Worm (Caenorhabditis elegans) whole organism, midembryonic: ENCODE data around the gene Y113G7B.27.

Experiments
- T22C8.4 ChIP-seq: fragments of 200-800 bp; sonication (Bioruptor generic); IDR thresholded peaks from 2 replicates; pipeline ENCODE4 v1.3.6; 2022; ENCODE audit warnings: missing genetic modification characterization, missing compliant biosample characterization
- cog-1 ChIP-seq: sonication (generic microtip); optimal IDR thresholded peaks from 2 replicates; lab custom pipeline; 2016; ENCODE audit warnings: missing genetic modification characterization, missing compliant biosample characterization
- flt-1 ChIP-seq: fragments of 200-800 bp; sonication (Bioruptor generic); IDR thresholded peaks from 2 replicates; pipeline ENCODE4 v1.3.6; 2022; ENCODE audit warnings: missing genetic modification characterization, missing compliant biosample characterization
- klf-2 ChIP-seq: fragments of 200-800 bp; sonication (Bioruptor generic); conservative IDR thresholded peaks from 2 replicates; pipeline ENCODE4 v1.3.6; 2022; ENCODE audit warnings: missing genetic modification reagents, missing genetic modification characterization, missing compliant biosample characterization
- med-1 ChIP-seq: sonication (generic microtip); optimal IDR thresholded peaks from 2 replicates; lab custom pipeline; 2017; ENCODE audit warnings: missing genetic modification characterization, mild to moderate bottlenecking, missing compliant biosample characterization, antibody characterized with exemption, missing genetic modification reagents; ENCODE audit not compliant: insufficient read depth
- ref-1 ChIP-seq: fragments of 200-800 bp; sonication (Bioruptor generic); conservative IDR thresholded peaks from 2 replicates; pipeline ENCODE4 v1.3.6; 2022; ENCODE audit warnings: missing genetic modification reagents, missing genetic modification characterization, missing compliant biosample characterization
- tab-1 ChIP-seq: fragments of 200-800 bp; sonication (Bioruptor generic); IDR thresholded peaks from 2 replicates; pipeline ENCODE4 v1.3.6; 2022; ENCODE audit warnings: missing genetic modification characterization, missing compliant biosample characterization
- ztf-23 ChIP-seq: fragments of 200-800 bp; sonication (Bioruptor generic); IDR thresholded peaks from 2 replicates; pipeline ENCODE4 v1.3.6; 2022; ENCODE audit warnings: missing genetic modification reagents, missing genetic modification characterization, missing compliant biosample characterization
- ztf-29 ChIP-seq: fragments of 200-800 bp; sonication (Bioruptor generic); IDR thresholded peaks from 2 replicates; pipeline ENCODE4 v1.3.6; 2022; ENCODE audit warnings: missing genetic modification reagents, missing genetic modification characterization, missing compliant biosample characterization

The Y113G7B.27 gene

ce11 chrV:20199658-20200057 is 7.0 kb downstream of the Y113G7B.27 start:
- no peak for TF ChIP-seq ztf-23 (GFP tag; lab: Robert Waterston, UW)
- no peak for TF ChIP-seq med-1 (GFP tag; lab: Kevin White, UChicago)
- no peak for TF ChIP-seq ref-1
- no peak for TF ChIP-seq ztf-29 (GFP tag; lab: Robert Waterston, UW)
- no peak for TF ChIP-seq cog-1 (tag; lab: Kevin White, UChicago)
- TF ChIP-seq flt-1 (GFP tag; lab: Robert Waterston, UW): no peak
- no peak for TF ChIP-seq tab-1 (GFP tag; lab: Robert Waterston, UW)
- no peak for TF ChIP-seq T22C8.4 (GFP tag; lab: Robert Waterston, UW)
- no peak for TF ChIP-seq klf-2 (GFP tag; lab: Robert Waterston, UW)

- no peak for TF ChIP-seq med-1 (GFP tag; lab: Kevin White, UChicago)
Observed at ce11 chrV:20201316-20201715, 8.7 kb downstream of the Y113G7B.27 start, which contains the start of gene fbxa-114. Gene fbxa-114, plus strand, starts transcription at chrV:20201616.

- TF ChIP-seq ref-1: no peak
- TF ChIP-seq T22C8.4 (GFP tag; lab: Robert Waterston, UW): no peak
- TF ChIP-seq med-1 (GFP tag; lab: Kevin White, UChicago): no peak
- no peak for TF ChIP-seq cog-1 (tag; lab: Kevin White, UChicago)
- no peak for TF ChIP-seq ztf-23 (GFP tag; lab: Robert Waterston, UW)
- no peak for TF ChIP-seq flt-1 (GFP tag; lab: Robert Waterston, UW)
- no peak for TF ChIP-seq klf-2 (GFP tag; lab: Robert Waterston, UW)
- no peak for TF ChIP-seq tab-1 (GFP tag; lab: Robert Waterston, UW)
- no peak for TF ChIP-seq ztf-29 (GFP tag; lab: Robert Waterston, UW)
Observed at ce11 chrV:20203085-20203484, 10.5 kb downstream of the Y113G7B.27 start, which contains the start of gene fbxa-113. Gene fbxa-113, plus strand, starts transcription at chrV:20203385.

- TF ChIP-seq ztf-29 (GFP tag; lab: Robert Waterston, UW) (no peak), klf-2 (GFP tag; lab: Robert Waterston, UW) (no peak), ztf-23 (GFP tag; lab: Robert Waterston, UW) (no peak), cog-1 (tag; lab: Kevin White, UChicago) (no peak), flt-1 (GFP tag; lab: Robert Waterston, UW) (no peak), med-1 (GFP tag; lab: Kevin White, UChicago) (no peak), tab-1 (GFP tag; lab: Robert Waterston, UW) (no peak), ref-1 (no peak), T22C8.4 (GFP tag; lab: Robert Waterston, UW) (no peak)
Observed at ce11 chrV:20206086-20206485, 13.5 kb downstream of the Y113G7B.27 start, which contains the start of the genes fbxb-59 and srbc-34. Gene fbxb-59, minus strand, starts transcription at chrV:20206186. Gene srbc-34, plus strand, starts transcription at chrV:20206318.

- no peak for TF ChIP-seq tab-1 (GFP tag; lab: Robert Waterston, UW)
- no peak for TF ChIP-seq med-1 (GFP tag; lab: Kevin White, UChicago)
- no peak for TF ChIP-seq klf-2 (GFP tag; lab: Robert Waterston, UW)
- TF ChIP-seq cog-1 (tag; lab: Kevin White, UChicago): no peak
- TF ChIP-seq ref-1: no peak
- TF ChIP-seq ztf-29 (GFP tag; lab: Robert Waterston, UW): no peak
- no peak for TF ChIP-seq ztf-23 (GFP tag; lab: Robert Waterston, UW)
- no peak for TF ChIP-seq flt-1 (GFP tag; lab: Robert Waterston, UW)
- TF ChIP-seq T22C8.4 (GFP tag; lab: Robert Waterston, UW): no peak
Observed at ce11 chrV:20212584-20212983, 20.0 kb downstream of the Y113G7B.27 start, which contains the start of gene Y113G7B.12. Gene Y113G7B.12, minus strand, starts transcription at chrV:20212684.

- TF ChIP-seq ztf-29 (GFP tag; lab: Robert Waterston, UW): no peak
Observed at ce11 chrV:20213097-20213496, 20.5 kb downstream of the Y113G7B.27 start.

ce11 chrV:20215197-20215596 is 22.6 kb downstream of the Y113G7B.27 start, which contains the start of gene Y113G7B.11:
Gene Y113G7B.11, minus strand, starts transcription at chrV:20215297.
- no peak for TF ChIP-seq ztf-23 (GFP tag; lab: Robert Waterston, UW)
- TF ChIP-seq ztf-29 (GFP tag; lab: Robert Waterston, UW): no peak
- TF ChIP-seq T22C8.4 (GFP tag; lab: Robert Waterston, UW): no peak
- no peak for TF ChIP-seq flt-1 (GFP tag; lab: Robert Waterston, UW)
- no peak for TF ChIP-seq tab-1 (GFP tag; lab: Robert Waterston, UW)
- TF ChIP-seq ref-1: no peak
- TF ChIP-seq med-1 (GFP tag; lab: Kevin White, UChicago): no peak
- TF ChIP-seq klf-2 (GFP tag; lab: Robert Waterston, UW): no peak
- TF ChIP-seq cog-1 (tag; lab: Kevin White, UChicago): no peak

- TF ChIP-seq klf-2 (GFP tag; lab: Robert Waterston, UW) (no peak), tab-1 (GFP tag; lab: Robert Waterston, UW) (no peak), ztf-23 (GFP tag; lab: Robert Waterston, UW) (no peak)
Observed at ce11 chrV:20220604-20221003, 28.0 kb downstream of the Y113G7B.27 start.

- TF ChIP-seq klf-2 (GFP tag; lab: Robert Waterston, UW) (no peak), ref-1 (no peak), ztf-23 (GFP tag; lab: Robert Waterston, UW) (no peak), T22C8.4 (GFP tag; lab: Robert Waterston, UW) (no peak), tab-1 (GFP tag; lab: Robert Waterston, UW) (no peak), med-1 (GFP tag; lab: Kevin White, UChicago) (no peak), flt-1 (GFP tag; lab: Robert Waterston, UW) (no peak)
Observed at ce11 chrV:20223725-20224124, 31.1 kb downstream of the Y113G7B.27 start.

- TF ChIP-seq cog-1 (tag; lab: Kevin White, UChicago): no peak
- no peak for TF ChIP-seq flt-1 (GFP tag; lab: Robert Waterston, UW)
- TF ChIP-seq ref-1: no peak
- no peak for TF ChIP-seq klf-2 (GFP tag; lab: Robert Waterston, UW)
- no peak for TF ChIP-seq med-1 (GFP tag; lab: Kevin White, UChicago)
- TF ChIP-seq T22C8.4 (GFP tag; lab: Robert Waterston, UW): no peak
Observed at ce11 chrV:20225312-20225711, 32.7 kb downstream of the Y113G7B.27 start.
